Worm (Caenorhabditis elegans) whole organism, L3 larva: ENCODE results near the gene mrpl-40.

Source experiments
- ama-1 ChIP-seq: fragments of 150-350 bp; optimal IDR thresholded peaks from 2 replicates; lab custom pipeline; 2018
- elt-3 ChIP-seq, 3 experiments: fragments of 150-350 bp in 1 of 3; sonication (generic microtip) in 2 of 3; optimal IDR thresholded peaks; 2 replicates in 2 of 3; 4 replicates in 1 of 3; lab custom pipeline; 2014 to 2017; ENCODE audit warnings: missing biosample characterization in 3 of 3, missing genetic modification characterization in 3 of 3
- eor-1 ChIP-seq, 2 experiments: fragments of 150-350 bp; optimal IDR thresholded peaks; 2 replicates each; lab custom pipeline; 2014 to 2018; ENCODE audit warnings: missing biosample characterization in 2 of 2, missing genetic modification characterization in 2 of 2
- nhr-11 ChIP-seq: fragments of 150-350 bp; optimal IDR thresholded peaks from 2 replicates; lab custom pipeline; 2014; ENCODE audit warnings: missing biosample characterization, missing genetic modification characterization
- nhr-12 ChIP-seq: fragments of 150-350 bp; optimal IDR thresholded peaks from 2 replicates; lab custom pipeline; 2014; ENCODE audit warnings: missing biosample characterization, missing genetic modification characterization
- tbx-2 ChIP-seq: sonication (generic microtip); optimal IDR thresholded peaks from 2 replicates; lab custom pipeline; 2016; ENCODE audit warnings: mild to moderate bottlenecking, missing genetic modification characterization, missing compliant biosample characterization
- unc-39 ChIP-seq: sonication (generic microtip); optimal IDR thresholded peaks from 4 replicates; lab custom pipeline; 2017; ENCODE audit warnings: missing biosample characterization, missing genetic modification characterization
- unc-62 ChIP-seq: fragments of 150-350 bp; sonication (generic microtip); optimal IDR thresholded peaks from 4 replicates; lab custom pipeline; 2014; ENCODE audit warnings: missing biosample characterization, missing genetic modification reagents, missing genetic modification characterization

DNA sequence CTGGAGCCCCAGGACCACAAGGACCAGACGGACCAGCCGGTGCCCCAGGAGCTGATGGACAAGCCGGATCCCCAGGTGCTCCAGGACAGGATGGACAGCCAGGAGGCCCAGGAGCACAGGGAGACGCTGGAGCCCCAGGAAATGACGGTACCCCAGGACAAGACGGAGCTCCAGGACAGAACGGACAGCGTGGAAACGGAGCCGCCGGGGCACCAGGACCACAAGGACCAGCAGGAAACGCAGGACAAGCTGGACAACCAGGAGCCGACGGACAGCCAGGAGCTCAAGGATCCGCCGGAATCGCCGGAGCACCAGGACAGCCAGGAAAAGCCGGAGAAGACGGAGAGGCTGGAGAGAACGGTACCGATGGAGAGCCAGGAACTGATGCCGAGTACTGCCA, 45.9 kb upstream of the mrpl-40 start:
- TF ChIP-seq unc-39: no peak
- no peak for TF ChIP-seq elt-3 (tag; optimal IDR thresholded peaks at IDR 0.05; lab: Kevin White, UChicago)
- no peak for TF ChIP-seq nhr-12 (tag; lab: Kevin White, UChicago)
- TF ChIP-seq unc-62 (GFP tag; lab: Kevin White, UChicago): no peak
- no peak for TF ChIP-seq tbx-2
- TF ChIP-seq ama-1 (lab: Kevin White, UChicago): no peak
- no peak for TF ChIP-seq nhr-11 (tag; lab: Kevin White, UChicago)
- TF ChIP-seq eor-1 (tag; optimal IDR thresholded peaks at IDR 0.05; lab: Kevin White, UChicago): no peak
